Worm (Caenorhabditis elegans) whole organism, early embryonic: ENCODE results near the gene srxa-6.

Experiments
- B0310.2 ChIP-seq: sonication (generic microtip); optimal IDR thresholded peaks from 2 replicates; lab custom pipeline; 2016; ENCODE audit warnings: mild to moderate bottlenecking, missing genetic modification characterization, missing compliant biosample characterization
- F13C5.2 ChIP-seq: sonication (generic microtip); optimal IDR thresholded peaks from 2 replicates; lab custom pipeline; 2017; ENCODE audit warnings: mild to moderate bottlenecking, missing genetic modification characterization, inconsistent platforms, missing compliant biosample characterization
- aly-1 ChIP-seq: sonication (generic microtip); optimal IDR thresholded peaks from 2 replicates; lab custom pipeline; 2016; ENCODE audit warnings: missing genetic modification characterization, missing compliant biosample characterization
- ama-1 ChIP-seq: fragments of 150-350 bp; optimal IDR thresholded peaks from 2 replicates; lab custom pipeline; 2014
- ceh-13 ChIP-seq: fragments of 200-800 bp; sonication (Bioruptor generic); optimal IDR thresholded peaks from 2 replicates; lab custom pipeline; 2018; ENCODE audit warnings: mild to moderate bottlenecking, missing genetic modification characterization, missing compliant biosample characterization
- ceh-36 ChIP-seq: sonication (generic microtip); optimal IDR thresholded peaks from 2 replicates; lab custom pipeline; 2016; ENCODE audit warnings: missing genetic modification characterization, inconsistent platforms, missing compliant biosample characterization
- ets-7 ChIP-seq: sonication (generic microtip); optimal IDR thresholded peaks from 2 replicates; lab custom pipeline; 2016; ENCODE audit warnings: missing genotype, missing genetic modification characterization, missing compliant biosample characterization
- flt-1 ChIP-seq: fragments of 200-800 bp; sonication (Bioruptor generic); IDR thresholded peaks from 2 replicates; pipeline ENCODE4 v1.3.6; 2022; ENCODE audit warnings: missing genetic modification characterization, missing compliant biosample characterization
- hmbx-1 ChIP-seq: sonication (generic microtip); optimal IDR thresholded peaks from 2 replicates; lab custom pipeline; 2016; ENCODE audit warnings: mild to moderate bottlenecking, missing genetic modification characterization, missing compliant biosample characterization
- hmg-4 ChIP-seq: fragments of 200-800 bp; sonication (Bioruptor generic); optimal IDR thresholded peaks from 2 replicates; lab custom pipeline; 2018; ENCODE audit warnings: mild to moderate bottlenecking, missing genetic modification characterization, missing compliant biosample characterization
- hnd-1 ChIP-seq: sonication (generic microtip); optimal IDR thresholded peaks from 2 replicates; lab custom pipeline; 2016; ENCODE audit warnings: missing genetic modification characterization, missing compliant biosample characterization
- pes-1 ChIP-seq: fragments of 200-800 bp; sonication (Bioruptor generic); IDR thresholded peaks from 2 replicates; pipeline ENCODE4 v1.3.6; 2022; ENCODE audit warnings: missing genetic modification reagents, missing genetic modification characterization, missing compliant biosample characterization
- scrt-1 ChIP-seq: fragments of 200-800 bp; sonication (Bioruptor generic); IDR thresholded peaks from 2 replicates; pipeline ENCODE4 v1.3.6; 2022; ENCODE audit warnings: missing genetic modification characterization, missing compliant biosample characterization
- sea-1 ChIP-seq: fragments of 200-800 bp; sonication (Bioruptor generic); conservative IDR thresholded peaks from 2 replicates; pipeline ENCODE4 v1.3.6; 2022; ENCODE audit warnings: missing genetic modification characterization, missing compliant biosample characterization
- tbx-11 ChIP-seq: fragments of 200-800 bp; sonication (Bioruptor generic); IDR thresholded peaks from 2 replicates; pipeline ENCODE4 v1.3.6; 2022; ENCODE audit warnings: missing genetic modification characterization, missing compliant biosample characterization
- tbx-37 ChIP-seq: fragments of 200-800 bp; sonication (Bioruptor generic); conservative IDR thresholded peaks from 2 replicates; pipeline ENCODE4 v1.3.6; 2022; ENCODE audit warnings: missing genetic modification reagents, missing genetic modification characterization, missing compliant biosample characterization
- tra-4 ChIP-seq: sonication (generic microtip); optimal IDR thresholded peaks from 2 replicates; lab custom pipeline; 2017; ENCODE audit warnings: missing genetic modification characterization, missing compliant biosample characterization

The srxa-6 gene

ce11 chrV:20785050-20785847, 50.5 kb downstream of the srxa-6 start:
- no peak for TF ChIP-seq tbx-37 (GFP tag; lab: Robert Waterston, UW)
- TF ChIP-seq tbx-11, result no peak
- TF ChIP-seq tra-4 (tag; lab: Kevin White, UChicago), result no peak
- no peak for TF ChIP-seq B0310.2
- TF ChIP-seq pes-1 (GFP tag; lab: Robert Waterston, UW), result no peak
- no peak for TF ChIP-seq ceh-36 (tag; lab: Kevin White, UChicago)
- no peak for TF ChIP-seq ets-7 (tag; lab: Kevin White, UChicago)
- TF ChIP-seq scrt-1 (GFP tag; lab: Robert Waterston, UW), result no peak
- no peak for TF ChIP-seq ama-1 (lab: Kevin White, UChicago)
- TF ChIP-seq hmg-4 (GFP tag; lab: Kevin White, UChicago), result no peak
- TF ChIP-seq hnd-1, result no peak
- no peak for TF ChIP-seq aly-1
- no peak for TF ChIP-seq hmbx-1 (tag; lab: Kevin White, UChicago)
- no peak for TF ChIP-seq flt-1 (GFP tag; lab: Robert Waterston, UW)
- no peak for TF ChIP-seq F13C5.2
- TF ChIP-seq sea-1 (GFP tag; lab: Robert Waterston, UW), result no peak
- no peak for TF ChIP-seq ceh-13 (GFP tag; lab: Kevin White, UChicago)
